Worm (Caenorhabditis elegans) whole organism, L2 larva: ENCODE data around the gene F21E9.2.

Experiments
- C34F6.9 ChIP-seq: fragments of 150-350 bp; optimal IDR thresholded peaks from 2 replicates; lab custom pipeline; 2014; ENCODE audit warnings: missing biosample characterization, missing genetic modification characterization
- F13H6.1 ChIP-seq: sonication (generic microtip); optimal IDR thresholded peaks from 2 replicates; lab custom pipeline; 2016; ENCODE audit warnings: missing genetic modification characterization, missing compliant biosample characterization
- Y55F3AM.14 ChIP-seq: fragments of 200-800 bp; sonication (Bioruptor generic); optimal IDR thresholded peaks from 2 replicates; lab custom pipeline; 2018; ENCODE audit warnings: mild to moderate bottlenecking, missing genetic modification characterization, missing compliant biosample characterization
- alr-1 ChIP-seq: fragments of 150-350 bp; optimal IDR thresholded peaks from 2 replicates; lab custom pipeline; 2014; ENCODE audit warnings: missing biosample characterization, missing genetic modification characterization
- blmp-1 ChIP-seq: sonication (generic microtip); optimal IDR thresholded peaks from 2 replicates; lab custom pipeline; 2017; ENCODE audit warnings: missing genetic modification characterization, mild to moderate bottlenecking, missing compliant biosample characterization, antibody characterized with exemption, moderate library complexity; ENCODE audit not compliant: insufficient read depth
- ceh-16 ChIP-seq: fragments of 150-350 bp; optimal IDR thresholded peaks from 2 replicates; lab custom pipeline; 2014; ENCODE audit warnings: missing biosample characterization, missing genetic modification characterization
- crh-2 ChIP-seq: sonication (generic microtip); optimal IDR thresholded peaks from 2 replicates; lab custom pipeline; 2017; ENCODE audit warnings: missing biosample characterization, missing genetic modification characterization
- egl-27 ChIP-seq: sonication (generic microtip); optimal IDR thresholded peaks from 3 replicates; lab custom pipeline; 2017; ENCODE audit warnings: missing biosample characterization, missing genetic modification reagents, missing genetic modification characterization
- elt-3 ChIP-seq: sonication (generic microtip); optimal IDR thresholded peaks from 2 replicates; lab custom pipeline; 2017; ENCODE audit warnings: missing biosample characterization, missing genetic modification characterization
- fos-1 ChIP-seq: fragments of 150-350 bp; optimal IDR thresholded peaks from 2 replicates; lab custom pipeline; 2014; ENCODE audit warnings: missing biosample characterization, missing genetic modification characterization
- gmeb-1 ChIP-seq: fragments of 150-350 bp; optimal IDR thresholded peaks from 2 replicates; lab custom pipeline; 2014; ENCODE audit warnings: missing biosample characterization, missing genetic modification characterization
- lin-11 ChIP-seq: fragments of 150-350 bp; sonication (generic microtip); optimal IDR thresholded peaks from 2 replicates; lab custom pipeline; 2014; ENCODE audit warnings: missing biosample characterization, missing genetic modification characterization, inconsistent platforms, mixed read lengths
- lin-13 ChIP-seq: fragments of 150-350 bp; optimal IDR thresholded peaks from 2 replicates; lab custom pipeline; 2014; ENCODE audit warnings: missing biosample characterization, missing genetic modification reagents, missing genetic modification characterization
- lin-39 ChIP-seq: fragments of 150-350 bp; optimal IDR thresholded peaks from 2 replicates; lab custom pipeline; 2014; ENCODE audit warnings: missing biosample characterization, missing genetic modification reagents, missing genetic modification characterization
- lsy-2 ChIP-seq, 2 experiments: fragments of 150-350 bp in 1 of 2; sonication (generic microtip) in 1 of 2; optimal IDR thresholded peaks; 2 replicates each; lab custom pipeline; 2014 to 2017; ENCODE audit warnings: missing biosample characterization in 2 of 2, missing genetic modification characterization in 2 of 2
- mbf-1 ChIP-seq: sonication (generic microtip); optimal IDR thresholded peaks from 2 replicates; lab custom pipeline; 2017; ENCODE audit warnings: missing biosample characterization, missing genetic modification characterization
- mdl-1 ChIP-seq, 2 experiments: fragments of 150-350 bp in 1 of 2; sonication (generic microtip) in 1 of 2; optimal IDR thresholded peaks; 2 replicates each; lab custom pipeline; 2017; ENCODE audit warnings: missing biosample characterization in 2 of 2, missing genetic modification characterization in 2 of 2
- nhr-10 ChIP-seq: sonication (generic microtip); optimal IDR thresholded peaks from 2 replicates; lab custom pipeline; 2017; ENCODE audit warnings: missing biosample characterization, missing genetic modification characterization
- nhr-129 ChIP-seq: fragments of 150-350 bp; optimal IDR thresholded peaks from 2 replicates; lab custom pipeline; 2014; ENCODE audit warnings: missing biosample characterization, missing genetic modification characterization
- nhr-21 ChIP-seq: fragments of 150-350 bp; optimal IDR thresholded peaks from 2 replicates; lab custom pipeline; 2014; ENCODE audit warnings: missing biosample characterization, missing genetic modification characterization
- nhr-237 ChIP-seq: fragments of 150-350 bp; optimal IDR thresholded peaks from 2 replicates; lab custom pipeline; 2014; ENCODE audit warnings: missing biosample characterization, missing genetic modification characterization
- nhr-77 ChIP-seq: fragments of 150-350 bp; optimal IDR thresholded peaks from 2 replicates; lab custom pipeline; 2014; ENCODE audit warnings: missing biosample characterization, missing genetic modification characterization
- sem-4 ChIP-seq: fragments of 150-350 bp; optimal IDR thresholded peaks from 2 replicates; lab custom pipeline; 2014; ENCODE audit warnings: missing biosample characterization, missing genetic modification reagents, missing genetic modification characterization
- sma-3 ChIP-seq: sonication (generic microtip); optimal IDR thresholded peaks from 2 replicates; lab custom pipeline; 2016; ENCODE audit warnings: missing genetic modification reagents, missing genetic modification characterization, missing compliant biosample characterization
- sma-9 ChIP-seq, 2 experiments: fragments of 150-350 bp in 1 of 2; sonication (generic microtip) in 1 of 2; optimal IDR thresholded peaks; 2 replicates each; lab custom pipeline; 2014 to 2016; ENCODE audit warnings: missing genetic modification characterization in 2 of 2, mild to moderate bottlenecking in 1 of 2, missing biosample characterization in 1 of 2, missing compliant biosample characterization in 1 of 2, missing genetic modification reagents in 1 of 2, moderate library complexity in 1 of 2
- snpc-4 ChIP-seq: fragments of 150-350 bp; optimal IDR thresholded peaks from 2 replicates; lab custom pipeline; 2014; ENCODE audit warnings: missing biosample characterization, missing genetic modification characterization
- unc-39 ChIP-seq: fragments of 150-350 bp; optimal IDR thresholded peaks from 2 replicates; lab custom pipeline; 2014; ENCODE audit warnings: missing biosample characterization, missing genetic modification characterization
- unc-55 ChIP-seq: fragments of 150-350 bp; sonication (generic microtip); optimal IDR thresholded peaks from 3 replicates; lab custom pipeline; 2014; ENCODE audit warnings: missing biosample characterization, missing genetic modification reagents, missing genetic modification characterization
- zag-1 ChIP-seq: fragments of 150-350 bp; optimal IDR thresholded peaks from 2 replicates; lab custom pipeline; 2014; ENCODE audit warnings: missing biosample characterization, missing genetic modification characterization
- ztf-1 ChIP-seq: fragments of 200-800 bp; sonication (Bioruptor generic); conservative IDR thresholded peaks from 2 replicates; pipeline ENCODE4 v1.3.6; 2022; ENCODE audit warnings: missing genetic modification characterization, missing compliant biosample characterization
- ztf-11 ChIP-seq: sonication (generic microtip); optimal IDR thresholded peaks from 2 replicates; lab custom pipeline; 2017; ENCODE audit warnings: missing biosample characterization, missing genetic modification characterization
- ztf-4 ChIP-seq: fragments of 150-350 bp; optimal IDR thresholded peaks from 2 replicates; lab custom pipeline; 2014; ENCODE audit warnings: missing biosample characterization, missing genetic modification characterization

F21E9.2 gene

ce11 chrX:1329847-1330246 is at the start of gene F21E9.2:
Gene F21E9.2, minus strand, starts transcription at chrX:1329947.
- TF ChIP-seq sma-9 (GFP tag; optimal IDR thresholded peaks at IDR 0.05; lab: Kevin White, UChicago) (no peak), sma-9 (tag; optimal IDR thresholded peaks at IDR 0.05; lab: Kevin White, UChicago) (no peak)

DNA sequence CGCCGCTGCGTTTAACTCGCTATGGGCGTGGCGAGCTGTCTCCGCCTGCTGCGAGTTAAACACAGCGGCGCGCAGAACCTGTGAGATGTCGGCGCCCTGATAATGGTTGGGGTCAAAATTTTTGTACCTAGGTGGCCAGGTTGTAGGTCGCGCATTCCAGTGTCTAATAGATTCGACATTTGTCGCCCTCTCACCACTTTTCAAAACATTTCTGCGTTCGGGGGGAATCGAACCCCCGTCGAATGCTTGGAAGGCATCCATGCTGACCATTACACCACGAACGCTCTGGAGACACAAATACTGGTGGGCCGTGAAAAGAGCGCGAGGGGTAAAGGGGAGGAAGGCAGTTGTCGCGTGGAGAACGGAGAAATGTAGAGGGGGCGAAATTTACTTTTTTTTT is 49.6 kb upstream of the F21E9.2 start:
- TF ChIP-seq Y55F3AM.14 (GFP tag; lab: Kevin White, UChicago) (peak; percentile 45), lsy-2 (tag; optimal IDR thresholded peaks at IDR 0.05; lab: Kevin White, UChicago) (peak; percentile 36 to 44), lin-11 (peak; percentile 65), egl-27 (no peak), sma-9 (GFP tag; optimal IDR thresholded peaks at IDR 0.05; lab: Kevin White, UChicago) (peak; percentile 56), sma-9 (tag; optimal IDR thresholded peaks at IDR 0.05; lab: Kevin White, UChicago) (no peak), ceh-16 (tag; lab: Kevin White, UChicago) (no peak), nhr-21 (peak; percentile 67), nhr-77 (tag; lab: Kevin White, UChicago) (peak; percentile 1), nhr-129 (tag; lab: Kevin White, UChicago) (peak; percentile 69), crh-2 (tag; lab: Kevin White, UChicago) (peak; percentile 61), sma-3 (GFP tag; lab: Kevin White, UChicago) (peak; percentile 46), fos-1 (tag; lab: Kevin White, UChicago) (peak; percentile 53), elt-3 (tag; lab: Kevin White, UChicago) (no peak), lin-13 (GFP tag; lab: Kevin White, UChicago) (peak; percentile 70), alr-1 (no peak), snpc-4 (tag; lab: Kevin White, UChicago) (peak; percentile 43), sem-4 (tag; lab: Kevin White, UChicago) (peak; percentile 10), unc-55 (GFP tag; lab: Kevin White, UChicago) (peak; percentile 32), zag-1 (tag; lab: Kevin White, UChicago) (peak; percentile 21), gmeb-1 (tag; lab: Kevin White, UChicago) (peak; percentile 24), unc-39 (tag; lab: Kevin White, UChicago) (no peak), lin-39 (tag; lab: Kevin White, UChicago) (no peak), nhr-237 (no peak), mdl-1 (tag; optimal IDR thresholded peaks at IDR 0.05; lab: Kevin White, UChicago) (peak in 1 of 2 experiments; percentile 33), F13H6.1 (tag; lab: Kevin White, UChicago) (peak; percentile 64)

- no peak for TF ChIP-seq blmp-1 (tag; lab: Kevin White, UChicago)
- TF ChIP-seq snpc-4 (tag; lab: Kevin White, UChicago) = peak; percentile 11
- TF ChIP-seq, all 48 proteins: peak for 1
Measured at ce11 chrX:1372464-1372863, 42.7 kb upstream of the F21E9.2 start.

DNA sequence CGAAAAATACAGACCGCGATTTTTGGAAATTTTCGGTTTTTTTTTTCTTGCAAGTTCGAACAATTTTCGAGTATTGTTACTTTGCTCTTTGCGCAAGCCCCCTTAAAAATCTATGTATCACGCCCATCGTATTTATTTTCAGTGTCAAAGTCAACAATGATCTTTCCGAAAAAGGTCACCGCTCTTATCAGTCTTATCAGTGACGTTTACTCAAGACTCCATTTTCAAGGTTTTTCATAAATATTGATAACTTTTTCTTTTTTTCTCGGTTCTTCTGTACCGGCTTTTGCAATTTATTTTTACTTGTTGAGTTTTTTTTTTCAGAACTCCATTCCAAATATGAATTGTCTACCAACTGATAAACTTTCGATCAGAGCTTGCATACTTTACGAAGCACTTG is 41.9 kb upstream of the F21E9.2 start, which contains the start of gene fbxa-190:
Gene fbxa-190 (plus strand): TSS at position 325 of the 400 bp plus-strand sequence.
- TF ChIP-seq lin-39 (tag; lab: Kevin White, UChicago) (no peak), sem-4 (tag; lab: Kevin White, UChicago) (no peak), sma-9 (GFP tag; optimal IDR thresholded peaks at IDR 0.05; lab: Kevin White, UChicago) (peak; percentile 49), sma-9 (tag; optimal IDR thresholded peaks at IDR 0.05; lab: Kevin White, UChicago) (no peak), ztf-1 (GFP tag; lab: Robert Waterston, UW) (no peak), fos-1 (tag; lab: Kevin White, UChicago) (peak; percentile 72), Y55F3AM.14 (GFP tag; lab: Kevin White, UChicago) (no peak), nhr-10 (no peak), lin-13 (GFP tag; lab: Kevin White, UChicago) (no peak), snpc-4 (tag; lab: Kevin White, UChicago) (no peak), ztf-4 (tag; lab: Kevin White, UChicago) (no peak), C34F6.9 (tag; lab: Kevin White, UChicago) (no peak), mbf-1 (tag; lab: Kevin White, UChicago) (no peak), gmeb-1 (tag; lab: Kevin White, UChicago) (no peak), F13H6.1 (tag; lab: Kevin White, UChicago) (no peak)

DNA sequence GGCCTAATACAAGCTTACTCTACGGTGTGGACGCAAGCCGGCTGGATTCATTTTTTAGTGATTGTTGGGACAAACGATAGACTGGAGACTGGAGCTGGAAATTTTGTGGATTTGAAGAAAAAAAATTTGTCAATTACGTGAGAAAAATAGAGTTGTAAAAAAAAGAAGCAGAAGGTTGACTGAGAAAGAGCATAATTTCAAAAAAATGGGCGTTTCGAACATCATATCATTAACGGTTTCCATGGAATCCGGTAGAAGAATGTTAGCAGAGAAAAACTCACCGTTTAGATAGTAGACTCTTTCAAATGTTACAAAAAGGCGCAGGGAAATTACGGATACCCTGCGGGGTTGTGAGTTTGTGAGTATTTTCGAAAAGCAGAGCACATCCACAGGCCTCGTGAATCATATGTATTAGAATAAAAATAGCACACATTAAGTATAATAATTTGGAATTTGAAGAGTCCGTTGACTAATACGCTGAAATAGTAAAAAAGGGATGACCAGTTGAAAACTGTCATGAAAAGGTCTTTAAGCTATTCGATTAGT is 41.1 kb upstream of the F21E9.2 start, which contains the start of gene F56C3.7:
Gene F56C3.7 (minus strand): TSS at position 51 of the 546 bp plus-strand sequence.
- TF ChIP-seq gmeb-1 (tag; lab: Kevin White, UChicago) (peak; percentile 4), ztf-11 (no peak)
